Fruit fly (Drosophila melanogaster) whole organism, embryonic: ENCODE data around the gene bi.

Experiments used
- Asciz ChIP-seq: fragments of 200-800 bp; sonication (Bioruptor generic); optimal IDR thresholded peaks from 2 replicates; lab custom pipeline; 2017; ENCODE audit warnings: missing biosample characterization, mild to moderate bottlenecking, missing genetic modification characterization, missing genetic modification reagents
- Awh ChIP-seq: fragments of 200-800 bp; sonication (Bioruptor generic); IDR thresholded peaks from 2 replicates; pipeline ENCODE4, ENCODE4 v1.3.6; 2022; ENCODE audit warnings: missing biosample characterization, missing genetic modification characterization
- CG1024 ChIP-seq: fragments of 200-800 bp; sonication (Bioruptor generic); IDR thresholded peaks from 2 replicates; pipeline ENCODE4 v1.3.6; 2022; ENCODE audit warnings: missing biosample characterization, missing genetic modification characterization
- CG10321 ChIP-seq: fragments of 200-800 bp; sonication (Bioruptor generic); IDR thresholded peaks from 2 replicates; pipeline ENCODE4 v1.3.6; 2022; ENCODE audit warnings: missing biosample characterization, missing genetic modification characterization
- CG10565 ChIP-seq: fragments of 200-800 bp; sonication (Bioruptor generic); optimal IDR thresholded peaks from 3 replicates; lab custom pipeline; 2016; ENCODE audit warnings: missing biosample characterization, mild to moderate bottlenecking, missing genetic modification characterization
- CG11456 ChIP-seq: fragments of 200-800 bp; sonication (Bioruptor generic); IDR thresholded peaks from 3 replicates; pipeline ENCODE4 v1.3.6; 2022; ENCODE audit warnings: missing biosample characterization, missing genetic modification characterization
- CG11696 ChIP-seq: fragments of 200-800 bp; sonication (Bioruptor generic); IDR thresholded peaks from 2 replicates; pipeline ENCODE4 v1.3.6; 2022; ENCODE audit warnings: missing biosample characterization, missing genetic modification characterization
- CG12299 ChIP-seq: fragments of 200-800 bp; sonication (Bioruptor generic); optimal IDR thresholded peaks from 2 replicates; lab custom pipeline; 2018; ENCODE audit warnings: missing biosample characterization, mild to moderate bottlenecking, missing genetic modification characterization
- CG12659 ChIP-seq: fragments of 200-800 bp; sonication (Bioruptor generic); optimal IDR thresholded peaks from 3 replicates; lab custom pipeline; 2017; ENCODE audit warnings: mild to moderate bottlenecking, missing biosample characterization, missing genetic modification reagents, missing genetic modification characterization
- CG14441 ChIP-seq: fragments of 200-800 bp; sonication (Bioruptor generic); IDR thresholded peaks from 2 replicates; pipeline ENCODE4 v1.3.6; 2022; ENCODE audit warnings: missing biosample characterization, missing genetic modification characterization
- CG15269 ChIP-seq: fragments of 200-800 bp; sonication (Bioruptor generic); optimal IDR thresholded peaks from 2 replicates; lab custom pipeline; 2018; ENCODE audit warnings: missing biosample characterization, mild to moderate bottlenecking, missing genetic modification characterization, moderate library complexity
- CG15696 ChIP-seq: fragments of 200-800 bp; sonication (Bioruptor generic); optimal IDR thresholded peaks from 2 replicates; lab custom pipeline; 2019; ENCODE audit warnings: missing biosample characterization, mild to moderate bottlenecking, missing genetic modification characterization, moderate library complexity
- CG17328 ChIP-seq: fragments of 200-800 bp; sonication (Bioruptor generic); IDR thresholded peaks from 2 replicates; pipeline ENCODE4 v1.3.6; 2022; ENCODE audit warnings: missing biosample characterization, missing genetic modification characterization
- CG17612 ChIP-seq: fragments of 200-800 bp; sonication (Bioruptor generic); IDR thresholded peaks from 2 replicates; pipeline ENCODE4 v1.3.6; 2022; ENCODE audit warnings: missing biosample characterization, missing genetic modification characterization
- CG17802 ChIP-seq: fragments of 200-800 bp; sonication (Bioruptor generic); optimal IDR thresholded peaks from 2 replicates; lab custom pipeline; 2018; ENCODE audit warnings: missing biosample characterization, mild to moderate bottlenecking, missing genetic modification characterization, moderate library complexity
- CG17829 ChIP-seq: fragments of 200-800 bp; optimal IDR thresholded peaks from 2 replicates; lab custom pipeline; 2019; ENCODE audit warnings: missing biosample characterization, mild to moderate bottlenecking, missing genetic modification characterization, moderate library complexity
- CG18262 ChIP-seq: fragments of 200-800 bp; optimal IDR thresholded peaks from 3 replicates; lab custom pipeline; 2019; ENCODE audit warnings: missing biosample characterization, mild to moderate bottlenecking, missing genetic modification characterization, moderate library complexity
- CG18599 ChIP-seq: fragments of 200-800 bp; sonication (Bioruptor generic); optimal IDR thresholded peaks from 3 replicates; lab custom pipeline; 2017; ENCODE audit warnings: missing biosample characterization, missing genetic modification characterization, mild to moderate bottlenecking, moderate library complexity, missing genetic modification reagents
- CG2120 ChIP-seq: fragments of 200-800 bp; sonication (Bioruptor generic); optimal IDR thresholded peaks from 3 replicates; lab custom pipeline; 2016; ENCODE audit warnings: missing biosample characterization, missing genetic modification characterization
- CG2712 ChIP-seq: fragments of 200-800 bp; optimal IDR thresholded peaks from 3 replicates; lab custom pipeline; 2019; ENCODE audit warnings: missing biosample characterization, mild to moderate bottlenecking, missing genetic modification characterization, moderate library complexity
- CG31224 ChIP-seq: fragments of 200-800 bp; sonication (Bioruptor generic); IDR thresholded peaks from 2 replicates; pipeline ENCODE4 v1.3.6; 2022; ENCODE audit warnings: missing biosample characterization, missing genetic modification characterization
- CG3838 ChIP-seq: fragments of 200-800 bp; sonication (Bioruptor generic); optimal IDR thresholded peaks from 3 replicates; lab custom pipeline; 2016; ENCODE audit warnings: missing biosample characterization, missing genetic modification characterization
- CG42726 ChIP-seq: fragments of 200-800 bp; sonication (Bioruptor generic); IDR thresholded peaks from 2 replicates; pipeline ENCODE4 v1.3.6; 2022; ENCODE audit warnings: missing biosample characterization, missing genetic modification characterization; ENCODE audit not compliant: partially characterized antibody
- CG4360 ChIP-seq: fragments of 200-800 bp; sonication (Bioruptor generic); IDR thresholded peaks from 2 replicates; pipeline ENCODE4 v1.3.6; 2022; ENCODE audit warnings: missing biosample characterization, missing genetic modification characterization
- CG4730 ChIP-seq: fragments of 200-800 bp; sonication (Bioruptor generic); IDR thresholded peaks from 2 replicates; pipeline ENCODE4 v1.3.6; 2022; ENCODE audit warnings: missing biosample characterization, missing genetic modification characterization
- CG6272 ChIP-seq: fragments of 200-800 bp; sonication (Bioruptor generic); IDR thresholded peaks from 2 replicates; pipeline ENCODE4 v1.3.6; 2022; ENCODE audit warnings: missing biosample characterization, missing genetic modification characterization
- CG7963 ChIP-seq: fragments of 200-800 bp; sonication (Bioruptor generic); IDR thresholded peaks from 3 replicates; pipeline ENCODE4 v1.3.6; 2022; ENCODE audit warnings: missing biosample characterization, missing genetic modification characterization; ENCODE audit not compliant: partially characterized antibody
- CG9932 ChIP-seq: fragments of 200-800 bp; sonication (Bioruptor generic); IDR thresholded peaks from 2 replicates; pipeline ENCODE4 v1.3.6; 2022; ENCODE audit warnings: missing biosample characterization, missing genetic modification characterization
- CrebB ChIP-seq: fragments of 200-800 bp; sonication (Bioruptor generic); optimal IDR thresholded peaks from 3 replicates; lab custom pipeline; 2018; ENCODE audit warnings: missing biosample characterization, mild to moderate bottlenecking, missing genetic modification characterization
- Hsf ChIP-seq: fragments of 200-800 bp; sonication (Bioruptor generic); optimal IDR thresholded peaks from 3 replicates; lab custom pipeline; 2016; ENCODE audit warnings: missing biosample characterization, missing genetic modification characterization
- Jarid2 ChIP-seq: fragments of 200-800 bp; sonication (Bioruptor generic); optimal IDR thresholded peaks from 3 replicates; lab custom pipeline; 2017; ENCODE audit warnings: mild to moderate bottlenecking, missing biosample characterization, missing genetic modification reagents, missing genetic modification characterization
- Nf-YC ChIP-seq: fragments of 200-800 bp; optimal IDR thresholded peaks from 3 replicates; lab custom pipeline; 2019; ENCODE audit warnings: missing biosample characterization, mild to moderate bottlenecking, missing genetic modification characterization, moderate library complexity
- Tbp ChIP-seq: fragments of >200 bp; optimal IDR thresholded peaks from 2 replicates; lab custom pipeline; 2018; ENCODE audit warnings: missing biosample characterization, missing genetic modification characterization
- ab ChIP-seq: fragments of 200-800 bp; sonication (Bioruptor generic); optimal IDR thresholded peaks from 2 replicates; lab custom pipeline; 2016; ENCODE audit warnings: missing biosample characterization, missing genetic modification characterization
- az2 ChIP-seq: fragments of 200-800 bp; sonication (Bioruptor generic); optimal IDR thresholded peaks from 3 replicates; lab custom pipeline; 2016; ENCODE audit warnings: missing biosample characterization, missing genetic modification characterization
- dati ChIP-seq: fragments of 200-800 bp; sonication (Bioruptor generic); IDR thresholded peaks from 2 replicates; pipeline ENCODE4 v1.3.6; 2022; ENCODE audit warnings: missing biosample characterization, missing genetic modification characterization
- dm ChIP-seq: fragments of 200-800 bp; sonication (Bioruptor generic); optimal IDR thresholded peaks from 3 replicates; lab custom pipeline; 2016; ENCODE audit warnings: missing biosample characterization, missing genetic modification characterization
- emc ChIP-seq: fragments of 200-800 bp; sonication (Bioruptor generic); optimal IDR thresholded peaks from 2 replicates; lab custom pipeline; 2016; ENCODE audit warnings: missing biosample characterization, missing genetic modification characterization
- fd64A ChIP-seq: fragments of 200-800 bp; sonication (Bioruptor generic); optimal IDR thresholded peaks from 3 replicates; lab custom pipeline; 2018; ENCODE audit warnings: missing biosample characterization, mild to moderate bottlenecking, missing genetic modification characterization
- fu2 ChIP-seq: fragments of 200-800 bp; sonication (Bioruptor generic); optimal IDR thresholded peaks from 2 replicates; lab custom pipeline; 2016; ENCODE audit warnings: missing biosample characterization, missing genetic modification characterization
- her ChIP-seq: fragments of 200-800 bp; sonication (Bioruptor generic); optimal IDR thresholded peaks from 2 replicates; lab custom pipeline; 2016; ENCODE audit warnings: missing biosample characterization, missing genetic modification characterization
- lilli ChIP-seq: fragments of 200-800 bp; sonication (Bioruptor generic); optimal IDR thresholded peaks from 3 replicates; lab custom pipeline; 2016; ENCODE audit warnings: missing biosample characterization, missing genetic modification characterization
- nom ChIP-seq: fragments of 200-800 bp; sonication (Bioruptor generic); optimal IDR thresholded peaks from 2 replicates; lab custom pipeline; 2017; ENCODE audit warnings: missing biosample characterization, missing genetic modification characterization, mild to moderate bottlenecking, moderate library complexity, missing genetic modification reagents
- pros ChIP-seq: fragments of 200-800 bp; sonication (Bioruptor generic); optimal IDR thresholded peaks from 3 replicates; lab custom pipeline; 2019; ENCODE audit warnings: missing biosample characterization, mild to moderate bottlenecking, missing genetic modification characterization, moderate library complexity
- schlank ChIP-seq: fragments of 200-800 bp; sonication (Bioruptor generic); optimal IDR thresholded peaks from 2 replicates; lab custom pipeline; 2018; ENCODE audit warnings: missing biosample characterization, mild to moderate bottlenecking, missing genetic modification characterization
- scrt ChIP-seq: fragments of 200-800 bp; sonication (Bioruptor generic); optimal IDR thresholded peaks from 2 replicates; lab custom pipeline; 2018; ENCODE audit warnings: missing biosample characterization, mild to moderate bottlenecking, missing genetic modification characterization, moderate library complexity
- tio ChIP-seq: fragments of 200-800 bp; sonication (Bioruptor generic); optimal IDR thresholded peaks from 2 replicates; lab custom pipeline; 2017; ENCODE audit warnings: missing biosample characterization, missing genetic modification characterization, inconsistent platforms
- toy ChIP-seq: fragments of 200-800 bp; sonication (Bioruptor generic); IDR thresholded peaks from 2 replicates; pipeline ENCODE4 v1.3.6; 2022; ENCODE audit warnings: missing biosample characterization, missing genetic modification characterization
- twi ChIP-seq: fragments of 200-800 bp; optimal IDR thresholded peaks from 2 replicates; lab custom pipeline; 2019; ENCODE audit warnings: missing biosample characterization, mild to moderate bottlenecking, missing genetic modification characterization, moderate library complexity
- usp ChIP-seq: fragments of >200 bp; optimal IDR thresholded peaks from 2 replicates; lab custom pipeline; 2017; ENCODE audit warnings: missing biosample characterization, missing genetic modification characterization
- wdn ChIP-seq: fragments of 200-800 bp; sonication (Bioruptor generic); IDR thresholded peaks from 2 replicates; pipeline ENCODE4 v1.3.6; 2022; ENCODE audit warnings: missing biosample characterization, missing genetic modification characterization
- wek ChIP-seq: fragments of 200-800 bp; sonication (Bioruptor generic); optimal IDR thresholded peaks from 3 replicates; lab custom pipeline; 2018; ENCODE audit warnings: missing biosample characterization, mild to moderate bottlenecking, missing genetic modification characterization, moderate library complexity

Gene bi

DNA sequence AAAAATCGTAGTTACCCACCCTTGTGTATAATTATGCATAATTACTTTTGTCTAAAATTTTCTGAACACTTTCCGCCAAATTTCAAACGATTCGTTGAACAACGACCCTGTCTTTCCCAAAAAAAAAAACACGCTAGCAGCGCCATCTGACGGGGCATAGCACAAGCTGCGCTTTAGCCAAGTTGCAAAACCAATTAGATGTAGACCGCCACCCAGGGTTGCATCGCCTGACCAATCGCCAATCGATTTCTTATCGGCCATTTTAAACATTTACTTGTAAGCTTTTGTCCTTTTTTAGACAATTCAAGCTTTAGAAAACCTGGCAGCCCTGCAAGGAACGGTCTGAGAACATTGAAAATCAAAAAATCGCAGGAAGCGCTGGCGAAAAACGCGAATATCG lies 117.3 kb downstream of the bi start, which contains the start of gene CG3556 (continued):
- TF ChIP-seq CG2712 (tag; lab: Kevin White, UChicago): no peak
- no peak for TF ChIP-seq CG10321 (GFP tag; lab: Robert Waterston, UW)
- no peak for TF ChIP-seq ab (GFP tag; lab: Kevin White, UChicago)
- TF ChIP-seq CrebB (tag; lab: Kevin White, UChicago): no peak
- no peak for TF ChIP-seq toy (GFP tag; lab: Robert Waterston, UW)
- no peak for TF ChIP-seq scrt
- no peak for TF ChIP-seq pros (GFP tag; lab: Kevin White, UChicago)
- TF ChIP-seq Asciz (GFP tag; lab: Kevin White, UChicago): no peak
- TF ChIP-seq Awh (GFP tag; lab: Robert Waterston, UW): 0 out of 2 replicates have a peak, but pooled peaks have one; percentile 17
- no peak for TF ChIP-seq CG1024 (GFP tag; lab: Robert Waterston, UW)
- TF ChIP-seq CG3838: no peak
- TF ChIP-seq CG10565 (GFP tag; lab: Kevin White, UChicago): no peak
- peak; percentile 71 for TF ChIP-seq CG12659
- TF ChIP-seq CG15696: peak; percentile 3
- TF ChIP-seq fd64A (GFP tag; lab: Kevin White, UChicago): no peak
- peak; percentile 39; the same call in 1 of the 2 replicates for TF ChIP-seq CG6272
- no peak for TF ChIP-seq twi (tag; lab: Kevin White, UChicago)
- no peak for TF ChIP-seq CG12299 (tag; lab: Kevin White, UChicago)
- no peak for TF ChIP-seq CG17829 (tag; lab: Kevin White, UChicago)
- no peak for TF ChIP-seq CG11696 (GFP tag; lab: Robert Waterston, UW)
- TF ChIP-seq tio (GFP tag; lab: Kevin White, UChicago): no peak
- peak; percentile 36 for TF ChIP-seq lilli (GFP tag; lab: Kevin White, UChicago)
- peak; percentile 85; the same call in 2 of the 3 replicates for TF ChIP-seq CG11456 (GFP tag; lab: Robert Waterston, UW)
- no peak for TF ChIP-seq wdn (GFP tag; lab: Robert Waterston, UW)
- TF ChIP-seq CG31224 (GFP tag; lab: Robert Waterston, UW): 0 out of 2 replicates have a peak, but pooled peaks have one; percentile 11
- peak; percentile 75 for TF ChIP-seq CG7963 (GFP tag; lab: Robert Waterston, UW)
- TF ChIP-seq nom (GFP tag; lab: Kevin White, UChicago): no peak
- peak; percentile 59 for TF ChIP-seq CG17328 (GFP tag; lab: Robert Waterston, UW)
- TF ChIP-seq schlank (tag; lab: Kevin White, UChicago): no peak
- TF ChIP-seq wek (GFP tag; lab: Kevin White, UChicago): no peak
- TF ChIP-seq her (GFP tag; lab: Kevin White, UChicago): peak; percentile 36
- no peak for TF ChIP-seq emc
- peak; percentile 50 for TF ChIP-seq dm
- peak; percentile 61; the same call in 1 of the 2 replicates for TF ChIP-seq CG9932 (GFP tag; lab: Robert Waterston, UW)
- TF ChIP-seq dati (GFP tag; lab: Robert Waterston, UW): no peak
- no peak for TF ChIP-seq CG18262 (tag; lab: Kevin White, UChicago)
- no peak for TF ChIP-seq usp (GFP tag; lab: Kevin White, UChicago)
- TF ChIP-seq Tbp: no peak
- TF ChIP-seq CG17802 (tag; lab: Kevin White, UChicago): no peak
- TF ChIP-seq CG15269 (tag; lab: Kevin White, UChicago): no peak
- TF ChIP-seq Jarid2: no peak
- TF ChIP-seq CG14441 (GFP tag; lab: Robert Waterston, UW): peak; percentile 66
- TF ChIP-seq CG42726 (GFP tag; lab: Robert Waterston, UW): peak; percentile 35; the same call in 1 of the 2 replicates
- TF ChIP-seq CG4360 (GFP tag; lab: Robert Waterston, UW): peak; percentile 11; the same call in 1 of the 2 replicates
- peak; percentile 31; the same call in 1 of the 2 replicates for TF ChIP-seq CG17612
- peak; percentile 23 for TF ChIP-seq fu2 (GFP tag; lab: Kevin White, UChicago)
- TF ChIP-seq Nf-YC: no peak
- no peak for TF ChIP-seq CG4730
- peak; percentile 27 for TF ChIP-seq Hsf
- no peak for TF ChIP-seq CG18599 (GFP tag; lab: Kevin White, UChicago)
- TF ChIP-seq CG2120: peak; percentile 44
- TF ChIP-seq az2 (GFP tag; lab: Kevin White, UChicago): peak; percentile 15
